Worm (Caenorhabditis elegans) whole organism, L4 larva: Measurements from ENCODE around the gene Y105C5B.11.
A peak's percentile ranks its signal among the peaks of the same experiment; 100 is the strongest.

Source experiments
- F26F4.8 ChIP-seq: fragments of 200-800 bp; sonication (Bioruptor generic); conservative IDR thresholded peaks from 2 replicates; pipeline ENCODE4 v1.3.6; 2022; ENCODE audit warnings: missing genetic modification characterization, missing compliant biosample characterization
- Y5F2A.4 ChIP-seq: fragments of 200-800 bp; sonication (Bioruptor generic); optimal IDR thresholded peaks from 2 replicates; lab custom pipeline; 2018; ENCODE audit warnings: mild to moderate bottlenecking, missing genetic modification characterization, missing compliant biosample characterization
- aha-1 ChIP-seq: fragments of 150-350 bp; peaks from one replicate; lab custom pipeline; 2014; ENCODE audit warnings: missing biosample characterization, missing genetic modification characterization
- attf-4 ChIP-seq: sonication (generic microtip); optimal IDR thresholded peaks from 3 replicates; lab custom pipeline; 2017; ENCODE audit warnings: missing biosample characterization, missing genetic modification characterization
- ceh-20 ChIP-seq: fragments of 200-800 bp; sonication (Bioruptor generic); IDR thresholded peaks from 2 replicates; pipeline ENCODE4 v1.3.6; 2022; ENCODE audit warnings: missing genetic modification reagents, missing genetic modification characterization, missing compliant biosample characterization
- ceh-44 ChIP-seq: fragments of 200-800 bp; sonication (Bioruptor generic); IDR thresholded peaks from 2 replicates; pipeline ENCODE4 v1.3.6; 2022; ENCODE audit warnings: missing genetic modification reagents, missing genetic modification characterization, missing compliant biosample characterization
- dmd-6 ChIP-seq: fragments of 200-800 bp; sonication (Bioruptor generic); IDR thresholded peaks from 2 replicates; pipeline ENCODE4 v1.3.6; 2022; ENCODE audit warnings: missing genetic modification reagents, missing genetic modification characterization, missing compliant biosample characterization
- lim-7 ChIP-seq: fragments of 200-800 bp; sonication (Bioruptor generic); IDR thresholded peaks from 2 replicates; pipeline ENCODE4 v1.3.6; 2022; ENCODE audit warnings: missing genetic modification characterization, missing compliant biosample characterization
- lin-39 ChIP-seq: fragments of 150-350 bp; optimal IDR thresholded peaks from 2 replicates; lab custom pipeline; 2014; ENCODE audit warnings: missing biosample characterization, missing genetic modification reagents, missing genetic modification characterization
- mdl-1 ChIP-seq, 2 experiments: fragments of 150-350 bp in 1 of 2; sonication (generic microtip) in 1 of 2; optimal IDR thresholded peaks; 2 replicates each; lab custom pipeline; 2014 to 2017; ENCODE audit warnings: missing biosample characterization in 2 of 2, missing genetic modification characterization in 2 of 2
- mes-2 ChIP-seq: sonication (generic microtip); optimal IDR thresholded peaks from 2 replicates; lab custom pipeline; 2016; ENCODE audit warnings: missing genotype, mild to moderate bottlenecking, missing genetic modification characterization, missing compliant biosample characterization; ENCODE audit not compliant: poor library complexity, severe bottlenecking
- mxl-3 ChIP-seq: fragments of 200-800 bp; sonication (Bioruptor generic); optimal IDR thresholded peaks from 2 replicates; lab custom pipeline; 2018; ENCODE audit warnings: mild to moderate bottlenecking, missing genetic modification characterization, missing compliant biosample characterization
- nhr-10 ChIP-seq: fragments of 150-350 bp; optimal IDR thresholded peaks from 2 replicates; lab custom pipeline; 2014; ENCODE audit warnings: missing biosample characterization, missing genetic modification characterization
- nhr-28 ChIP-seq: fragments of 150-350 bp; optimal IDR thresholded peaks from 2 replicates; lab custom pipeline; 2014; ENCODE audit warnings: missing biosample characterization, missing genetic modification characterization
- php-3 ChIP-seq: fragments of 200-800 bp; sonication (Bioruptor generic); IDR thresholded peaks from 2 replicates; pipeline ENCODE4 v1.3.6; 2022; ENCODE audit warnings: missing genetic modification reagents, missing genetic modification characterization, missing compliant biosample characterization
- pqm-1 ChIP-seq: sonication (generic microtip); optimal IDR thresholded peaks from 2 replicates; lab custom pipeline; 2017; ENCODE audit warnings: missing biosample characterization, missing genetic modification characterization
- saeg-2 ChIP-seq: fragments of 200-800 bp; sonication (Bioruptor generic); IDR thresholded peaks from 2 replicates; pipeline ENCODE4 v1.3.6; 2022; ENCODE audit warnings: missing genetic modification reagents, missing genetic modification characterization, missing compliant biosample characterization
- snpc-1.2 ChIP-seq: fragments of 200-800 bp; sonication (Bioruptor generic); IDR thresholded peaks from 2 replicates; pipeline ENCODE4 v1.3.6; 2022; ENCODE audit warnings: missing genetic modification reagents, missing genetic modification characterization, missing compliant biosample characterization
- unc-130 ChIP-seq: sonication (generic microtip); optimal IDR thresholded peaks from 2 replicates; lab custom pipeline; 2016; ENCODE audit warnings: missing genetic modification reagents, missing genetic modification characterization, missing compliant biosample characterization
- unc-62 ChIP-seq, 3 experiments: fragments of 150-350 bp in 1 of 3; sonication (generic microtip); optimal IDR thresholded peaks in 2 of 3; peaks in 1 of 3; 1 replicate in 1 of 3; 2 replicates in 2 of 3; lab custom pipeline; 2014 to 2017; ENCODE audit warnings: missing biosample characterization in 3 of 3, missing genetic modification characterization in 3 of 3, missing genetic modification reagents in 3 of 3, missing genotype in 1 of 3
- zag-1 ChIP-seq: fragments of 150-350 bp; optimal IDR thresholded peaks from 2 replicates; lab custom pipeline; 2014; ENCODE audit warnings: missing biosample characterization, missing genetic modification characterization
- ztf-7 ChIP-seq: fragments of 150-350 bp; optimal IDR thresholded peaks from 2 replicates; lab custom pipeline; 2014; ENCODE audit warnings: missing biosample characterization, missing genetic modification characterization

Y105C5B.11 gene

ce11 chrIV:15979610-15980009 is 38.3 kb upstream of the Y105C5B.11 start:
- peak; percentile 86 for TF ChIP-seq aha-1 (tag; lab: Kevin White, UChicago)

- no peak for TF ChIP-seq unc-130 (GFP tag; lab: Kevin White, UChicago)
- no peak for TF ChIP-seq mes-2 (tag; lab: Kevin White, UChicago)
- no peak for TF ChIP-seq mdl-1 (tag; optimal IDR thresholded peaks at IDR 0.05; lab: Kevin White, UChicago)
- no peak for TF ChIP-seq ztf-7
- no peak for TF ChIP-seq mxl-3 (GFP tag; lab: Kevin White, UChicago)
- TF ChIP-seq nhr-10 (tag; lab: Kevin White, UChicago): no peak
- no peak for TF ChIP-seq zag-1 (tag; lab: Kevin White, UChicago)
Measured at ce11 chrIV:15964307-15964706, 23.0 kb upstream of the Y105C5B.11 start, which contains the start of gene Y105C5B.18. Gene Y105C5B.18 (plus strand): TSS chrIV:15964607.

- no peak for TF ChIP-seq unc-62 (GFP tag; optimal IDR thresholded peaks at IDR 0.05 in 1 of 2; lab: Kevin White, UChicago)
- no peak for TF ChIP-seq unc-62 (tag; optimal IDR thresholded peaks at IDR 0.05; lab: Kevin White, UChicago)
Measured at ce11 chrIV:15962801-15963200, 21.5 kb upstream of the Y105C5B.11 start, which contains the start of gene Y105C5B.17. Gene Y105C5B.17 (plus strand): TSS chrIV:15963101.

- TF ChIP-seq lim-7 (GFP tag; lab: Robert Waterston, UW) (no peak), lin-39 (tag; lab: Kevin White, UChicago) (no peak), unc-62 (GFP tag; optimal IDR thresholded peaks at IDR 0.05 in 1 of 2; lab: Kevin White, UChicago) (peak in 1 of 2 experiments; percentile 87), unc-62 (tag; optimal IDR thresholded peaks at IDR 0.05; lab: Kevin White, UChicago) (no peak), aha-1 (tag; lab: Kevin White, UChicago) (peak; percentile 54)
Measured at ce11 chrIV:15962219-15962762, 21.0 kb upstream of the Y105C5B.11 start, which contains the start of gene lgc-19. Gene lgc-19 (minus strand): TSS chrIV:15962712.

- TF ChIP-seq unc-62 (GFP tag; optimal IDR thresholded peaks at IDR 0.05 in 1 of 2; lab: Kevin White, UChicago): peak in 1 of 2 experiments; percentile 27
- no peak for TF ChIP-seq unc-62 (tag; optimal IDR thresholded peaks at IDR 0.05; lab: Kevin White, UChicago)
- no peak for TF ChIP-seq ceh-20
- TF ChIP-seq snpc-1.2: peak; percentile 66
- TF ChIP-seq ceh-44 (GFP tag; lab: Robert Waterston, UW): no peak
- TF ChIP-seq, all 104 proteins: peak for 2
Measured at ce11 chrIV:15961069-15961468, 19.8 kb upstream of the Y105C5B.11 start.

- TF ChIP-seq aha-1 (tag; lab: Kevin White, UChicago): peak; percentile 50
- TF ChIP-seq snpc-1.2: peak; percentile 44; the same call in 1 of the 2 replicates
- no peak for TF ChIP-seq Y5F2A.4 (GFP tag; lab: Kevin White, UChicago)
Measured at ce11 chrIV:15955349-15955748, 14.0 kb upstream of the Y105C5B.11 start.

- peak; percentile 92 for TF ChIP-seq snpc-1.2
- TF ChIP-seq lin-39 (tag; lab: Kevin White, UChicago): no peak
Measured at ce11 chrIV:15953689-15954088, 12.4 kb upstream of the Y105C5B.11 start.

ce11 chrIV:15951640-15952039 is 10.3 kb upstream of the Y105C5B.11 start, which contains the start of gene Y105C5B.15:
Gene Y105C5B.15 (plus strand): TSS chrIV:15951936.
- TF ChIP-seq php-3 (GFP tag; lab: Robert Waterston, UW): no peak
- TF ChIP-seq saeg-2 (GFP tag; lab: Robert Waterston, UW): no peak
- no peak for TF ChIP-seq attf-4 (tag; lab: Kevin White, UChicago)
- peak; percentile 1 for TF ChIP-seq nhr-28 (tag; lab: Kevin White, UChicago)
- TF ChIP-seq pqm-1 (tag; lab: Kevin White, UChicago): peak; percentile 57
- peak; percentile 76 for TF ChIP-seq dmd-6 (GFP tag; lab: Robert Waterston, UW)
- no peak for TF ChIP-seq F26F4.8 (GFP tag; lab: Robert Waterston, UW)
